Worm (Caenorhabditis elegans) whole organism, young adult: Measurements from ENCODE around the gene pcp-1.

Experiments used
- F10E7.11 ChIP-seq: sonication (generic microtip); optimal IDR thresholded peaks from 2 replicates; lab custom pipeline; 2017; ENCODE audit warnings: mild to moderate bottlenecking, missing genetic modification characterization, moderate library complexity, missing compliant biosample characterization
- F23B12.7 ChIP-seq: sonication (generic microtip); optimal IDR thresholded peaks from 2 replicates; lab custom pipeline; 2017; ENCODE audit warnings: missing genetic modification characterization, mild to moderate bottlenecking, missing compliant biosample characterization, antibody characterized with exemption, moderate library complexity; ENCODE audit not compliant: insufficient read depth
- F39B2.1 ChIP-seq: fragments of 200-800 bp; sonication (Bioruptor generic); IDR thresholded peaks from 2 replicates; pipeline ENCODE4 v1.3.6; 2022; ENCODE audit warnings: missing genetic modification reagents, missing genetic modification characterization, missing compliant biosample characterization
- F49E8.2 ChIP-seq: sonication (generic microtip); optimal IDR thresholded peaks from 3 replicates; lab custom pipeline; 2017; ENCODE audit warnings: missing genetic modification characterization, mild to moderate bottlenecking, missing compliant biosample characterization, antibody characterized with exemption, moderate library complexity; ENCODE audit not compliant: insufficient read depth
- F52B5.7 ChIP-seq: sonication (generic microtip); optimal IDR thresholded peaks from 2 replicates; lab custom pipeline; 2016; ENCODE audit warnings: mild to moderate bottlenecking, missing genetic modification characterization, missing compliant biosample characterization
- F57A8.1 ChIP-seq: fragments of 200-800 bp; sonication (Bioruptor generic); optimal IDR thresholded peaks from 2 replicates; lab custom pipeline; 2018; ENCODE audit warnings: mild to moderate bottlenecking, missing genetic modification characterization, moderate library complexity, missing compliant biosample characterization
- F57C9.4 ChIP-seq: sonication (generic microtip); optimal IDR thresholded peaks from 2 replicates; lab custom pipeline; 2017; ENCODE audit warnings: mild to moderate bottlenecking, missing genetic modification characterization, missing compliant biosample characterization
- K11D2.4 ChIP-seq: fragments of 200-800 bp; sonication (Bioruptor generic); IDR thresholded peaks from 2 replicates; pipeline ENCODE4 v1.3.6; 2022; ENCODE audit warnings: missing genetic modification reagents, missing genetic modification characterization, missing compliant biosample characterization
- Y53F4B.3 ChIP-seq: fragments of 200-800 bp; sonication (Bioruptor generic); IDR thresholded peaks from 2 replicates; pipeline ENCODE4 v1.3.6; 2022; ENCODE audit warnings: missing genetic modification reagents, missing genetic modification characterization, missing compliant biosample characterization
- Y53G8AR.9 ChIP-seq: fragments of 200-800 bp; sonication (Bioruptor generic); conservative IDR thresholded peaks from 2 replicates; pipeline ENCODE4 v1.3.6; 2022; ENCODE audit warnings: missing genetic modification reagents, missing genetic modification characterization, missing compliant biosample characterization
- ZK185.1 ChIP-seq: sonication (generic microtip); optimal IDR thresholded peaks from 2 replicates; lab custom pipeline; 2016; ENCODE audit warnings: mild to moderate bottlenecking, missing genetic modification characterization, missing compliant biosample characterization; ENCODE audit not compliant: poor library complexity, severe bottlenecking
- ama-1 ChIP-seq, 3 experiments: fragments of 150-350 bp in 1 of 3; sonication (generic microtip) in 2 of 3; optimal IDR thresholded peaks; 2 replicates each; lab custom pipeline; 2014 to 2018; ENCODE audit warnings: missing biosample characterization in 2 of 3, missing genetic modification characterization in 2 of 3, missing genetic modification reagents in 2 of 3
- athp-1 ChIP-seq: sonication (generic microtip); optimal IDR thresholded peaks from 2 replicates; lab custom pipeline; 2017; ENCODE audit warnings: mild to moderate bottlenecking, missing genetic modification characterization, missing compliant biosample characterization
- attf-6 ChIP-seq: fragments of 200-800 bp; sonication (Bioruptor generic); IDR thresholded peaks from 2 replicates; pipeline ENCODE4 v1.3.6; 2022; ENCODE audit warnings: missing genetic modification reagents, missing genetic modification characterization, missing compliant biosample characterization
- cebp-2 ChIP-seq: fragments of 200-800 bp; sonication (Bioruptor generic); IDR thresholded peaks from 2 replicates; pipeline ENCODE4 v1.3.6; 2022; ENCODE audit warnings: missing genetic modification characterization, missing compliant biosample characterization
- dpff-1 ChIP-seq: sonication (generic microtip); optimal IDR thresholded peaks from 2 replicates; lab custom pipeline; 2017; ENCODE audit warnings: mild to moderate bottlenecking, missing genetic modification characterization, missing compliant biosample characterization
- dpl-1 ChIP-seq: fragments of 150-350 bp; optimal IDR thresholded peaks from 2 replicates; lab custom pipeline; 2014; ENCODE audit warnings: missing biosample characterization, missing genetic modification reagents, missing genetic modification characterization
- egrh-3 ChIP-seq: fragments of 200-800 bp; sonication (Bioruptor generic); IDR thresholded peaks from 2 replicates; pipeline ENCODE4 v1.3.6; 2022; ENCODE audit warnings: missing genetic modification reagents, missing genetic modification characterization, missing compliant biosample characterization
- gei-17 ChIP-seq: fragments of 200-800 bp; sonication (Bioruptor generic); optimal IDR thresholded peaks from 2 replicates; lab custom pipeline; 2018; ENCODE audit warnings: mild to moderate bottlenecking, missing genetic modification characterization, missing compliant biosample characterization
- him-1 ChIP-seq: sonication (generic microtip); optimal IDR thresholded peaks from 2 replicates; lab custom pipeline; 2016; ENCODE audit warnings: missing genotype, missing genetic modification reagents, missing genetic modification characterization, missing compliant biosample characterization
- hmg-1.2 ChIP-seq: fragments of 200-800 bp; sonication (Bioruptor generic); IDR thresholded peaks from 2 replicates; pipeline ENCODE4 v1.3.6; 2022; ENCODE audit warnings: missing genetic modification reagents, missing genetic modification characterization, missing compliant biosample characterization
- hrde-1 ChIP-seq: sonication (generic microtip); optimal IDR thresholded peaks from 2 replicates; lab custom pipeline; 2016; ENCODE audit warnings: missing genetic modification characterization, mild to moderate bottlenecking, missing compliant biosample characterization, moderate library complexity, missing genotype, missing genetic modification reagents, borderline replicate concordance
- hsf-1 ChIP-seq: fragments of 200-800 bp; sonication (Bioruptor generic); IDR thresholded peaks from 2 replicates; pipeline ENCODE4 v1.3.6; 2022; ENCODE audit warnings: missing genetic modification reagents, missing genetic modification characterization, missing compliant biosample characterization
- let-526 ChIP-seq: fragments of 200-800 bp; sonication (Bioruptor generic); IDR thresholded peaks from 2 replicates; pipeline ENCODE4 v1.3.6; 2022; ENCODE audit warnings: missing genetic modification reagents, missing genetic modification characterization, missing compliant biosample characterization
- lir-1 ChIP-seq: fragments of 200-800 bp; sonication (Bioruptor generic); conservative IDR thresholded peaks from 2 replicates; pipeline ENCODE4 v1.3.6; 2022; ENCODE audit warnings: missing genetic modification reagents, missing genetic modification characterization, missing compliant biosample characterization
- lsl-1 ChIP-seq: fragments of 200-800 bp; sonication (Bioruptor generic); optimal IDR thresholded peaks from 2 replicates; lab custom pipeline; 2018; ENCODE audit warnings: mild to moderate bottlenecking, missing genetic modification characterization, moderate library complexity, missing compliant biosample characterization
- madf-6 ChIP-seq: fragments of 200-800 bp; sonication (Bioruptor generic); IDR thresholded peaks from 2 replicates; pipeline ENCODE4 v1.3.6; 2022; ENCODE audit warnings: missing genetic modification reagents, missing genetic modification characterization, missing compliant biosample characterization
- mcd-1 ChIP-seq: fragments of 200-800 bp; sonication (Bioruptor generic); IDR thresholded peaks from 2 replicates; pipeline ENCODE4 v1.3.6; 2022; ENCODE audit warnings: missing genetic modification reagents, missing genetic modification characterization, missing compliant biosample characterization
- nfya-2 ChIP-seq: fragments of 200-800 bp; sonication (Bioruptor generic); IDR thresholded peaks from 2 replicates; pipeline ENCODE4 v1.3.6; 2022; ENCODE audit warnings: missing genetic modification reagents, missing genetic modification characterization, missing compliant biosample characterization
- nhr-120 ChIP-seq: fragments of 200-800 bp; sonication (Bioruptor generic); IDR thresholded peaks from 2 replicates; pipeline ENCODE4 v1.3.6; 2022; ENCODE audit warnings: missing genetic modification characterization, missing compliant biosample characterization
- nhr-27 ChIP-seq: fragments of 200-800 bp; sonication (Bioruptor generic); optimal IDR thresholded peaks from 2 replicates; lab custom pipeline; 2018; ENCODE audit warnings: mild to moderate bottlenecking, missing genetic modification characterization, moderate library complexity, missing compliant biosample characterization
- nhr-80 ChIP-seq: sonication (generic microtip); optimal IDR thresholded peaks from 2 replicates; lab custom pipeline; 2016; ENCODE audit warnings: missing genetic modification characterization, missing compliant biosample characterization
- pbrm-1 ChIP-seq: fragments of 200-800 bp; sonication (Bioruptor generic); IDR thresholded peaks from 2 replicates; pipeline ENCODE4 v1.3.6; 2022; ENCODE audit warnings: missing genetic modification reagents, missing genetic modification characterization, missing compliant biosample characterization
- sptf-2 ChIP-seq: fragments of 200-800 bp; sonication (Bioruptor generic); optimal IDR thresholded peaks from 2 replicates; lab custom pipeline; 2018; ENCODE audit warnings: mild to moderate bottlenecking, missing genetic modification characterization, missing compliant biosample characterization
- tbx-9 ChIP-seq: sonication (generic microtip); optimal IDR thresholded peaks from 2 replicates; lab custom pipeline; 2016; ENCODE audit warnings: borderline replicate concordance, missing genetic modification characterization, inconsistent platforms, missing compliant biosample characterization
- unc-130 ChIP-seq: sonication (generic microtip); optimal IDR thresholded peaks from 2 replicates; lab custom pipeline; 2016; ENCODE audit warnings: missing genetic modification reagents, missing genetic modification characterization, missing compliant biosample characterization
- xnd-1 ChIP-seq: sonication (generic microtip); optimal IDR thresholded peaks from 2 replicates; lab custom pipeline; 2016; ENCODE audit warnings: missing genotype, missing genetic modification reagents, missing genetic modification characterization, missing compliant biosample characterization
- ztf-22 ChIP-seq: fragments of 200-800 bp; sonication (Bioruptor generic); optimal IDR thresholded peaks from 2 replicates; lab custom pipeline; 2018; ENCODE audit warnings: mild to moderate bottlenecking, missing genetic modification characterization, moderate library complexity, missing compliant biosample characterization
- ztf-28 ChIP-seq: fragments of 200-800 bp; sonication (Bioruptor generic); IDR thresholded peaks from 2 replicates; pipeline ENCODE4 v1.3.6; 2022; ENCODE audit warnings: missing genetic modification reagents, missing genetic modification characterization, missing compliant biosample characterization
- ztf-6 ChIP-seq: fragments of 200-800 bp; sonication (Bioruptor generic); IDR thresholded peaks from 2 replicates; pipeline ENCODE4 v1.3.6; 2022; ENCODE audit warnings: missing genetic modification reagents, missing genetic modification characterization, missing compliant biosample characterization

Gene pcp-1

ce11 chrIII:7773791-7774190, 15.1 kb downstream of the pcp-1 start:
- TF ChIP-seq ama-1 (optimal IDR thresholded peaks at IDR 0.05; lab: Kevin White, UChicago) (no peak), ama-1 (GFP tag; optimal IDR thresholded peaks at IDR 0.05; lab: Kevin White, UChicago) (peak in 1 of 2 experiments; percentile 36), hrde-1 (peak; percentile 36), hsf-1 (GFP tag; lab: Robert Waterston, UW) (peak; percentile 61; the same call in 1 of the 2 replicates), sptf-2 (GFP tag; lab: Kevin White, UChicago) (no peak), unc-130 (GFP tag; lab: Kevin White, UChicago) (no peak), F49E8.2 (tag; lab: Kevin White, UChicago) (peak; percentile 12), dpl-1 (GFP tag; lab: Kevin White, UChicago) (no peak), him-1 (tag; lab: Kevin White, UChicago) (peak; percentile 59), gei-17 (GFP tag; lab: Kevin White, UChicago) (no peak), ztf-6 (no peak), F57A8.1 (GFP tag; lab: Kevin White, UChicago) (no peak), nhr-80 (tag; lab: Kevin White, UChicago) (no peak), let-526 (no peak), mcd-1 (GFP tag; lab: Robert Waterston, UW) (no peak), K11D2.4 (GFP tag; lab: Robert Waterston, UW) (no peak), xnd-1 (tag; lab: Kevin White, UChicago) (no peak), F39B2.1 (no peak), ztf-22 (GFP tag; lab: Kevin White, UChicago) (no peak), ZK185.1 (tag; lab: Kevin White, UChicago) (no peak), madf-6 (GFP tag; lab: Robert Waterston, UW) (no peak)

ce11 chrIII:7775983-7776440, 17.3 kb downstream of the pcp-1 start, which contains the start of gene bath-15:
Gene bath-15 (minus strand): TSS chrIII:7776033.
- TF ChIP-seq dpff-1 (tag; lab: Kevin White, UChicago) (no peak), Y53F4B.3 (GFP tag; lab: Robert Waterston, UW) (no peak), lsl-1 (GFP tag; lab: Kevin White, UChicago) (peak; percentile 61), F57C9.4 (tag; lab: Kevin White, UChicago) (no peak), Y53G8AR.9 (no peak), dpl-1 (GFP tag; lab: Kevin White, UChicago) (no peak)
- TF ChIP-seq, all 124 proteins: peak for 1

ce11 chrIII:7778530-7778929, 19.8 kb downstream of the pcp-1 start:
- TF ChIP-seq F52B5.7 (tag; lab: Kevin White, UChicago) (no peak), F57C9.4 (tag; lab: Kevin White, UChicago) (no peak), nhr-120 (GFP tag; lab: Robert Waterston, UW) (no peak), ztf-28 (no peak), pbrm-1 (GFP tag; lab: Robert Waterston, UW) (no peak), ZK185.1 (tag; lab: Kevin White, UChicago) (no peak), sptf-2 (GFP tag; lab: Kevin White, UChicago) (no peak), dpl-1 (GFP tag; lab: Kevin White, UChicago) (no peak), hmg-1.2 (no peak), attf-6 (GFP tag; lab: Robert Waterston, UW) (no peak), athp-1 (no peak), tbx-9 (tag; lab: Kevin White, UChicago) (no peak), Y53G8AR.9 (no peak), cebp-2 (GFP tag; lab: Robert Waterston, UW) (no peak), nhr-27 (tag; lab: Kevin White, UChicago) (no peak), egrh-3 (no peak), lir-1 (no peak), nfya-2 (no peak), F10E7.11 (tag; lab: Kevin White, UChicago) (no peak), F23B12.7 (tag; lab: Kevin White, UChicago) (no peak)
